Worm (Caenorhabditis elegans) whole organism, mixed stage, embryonic: ENCODE measurements around the gene Y61A9LA.1.
A peak's percentile ranks its signal among the peaks of the same experiment; 100 is the strongest.

Source experiments
- cnd-1 ChIP-seq: fragments of 200-800 bp; sonication (Bioruptor generic); optimal IDR thresholded peaks from 2 replicates; lab custom pipeline; 2018; ENCODE audit warnings: mild to moderate bottlenecking, missing genetic modification characterization, missing compliant biosample characterization
- elt-1 ChIP-seq: sonication (generic microtip); optimal IDR thresholded peaks from 2 replicates; lab custom pipeline; 2017; ENCODE audit warnings: missing genetic modification characterization, mild to moderate bottlenecking, missing compliant biosample characterization, antibody characterized with exemption, moderate library complexity, borderline replicate concordance; ENCODE audit not compliant: insufficient read depth
- elt-3 ChIP-seq: fragments of 150-350 bp; optimal IDR thresholded peaks from 2 replicates; lab custom pipeline; 2014; ENCODE audit warnings: missing biosample characterization, missing genetic modification characterization
- lin-13 ChIP-seq: fragments of 150-350 bp; optimal IDR thresholded peaks from 2 replicates; lab custom pipeline; 2014; ENCODE audit warnings: missing biosample characterization, missing genetic modification characterization
- nhr-237 ChIP-seq: fragments of 150-350 bp; optimal IDR thresholded peaks from 2 replicates; lab custom pipeline; 2014; ENCODE audit warnings: missing biosample characterization, missing genetic modification characterization
- nhr-76 ChIP-seq: sonication (generic microtip); optimal IDR thresholded peaks from 2 replicates; lab custom pipeline; 2017; ENCODE audit warnings: missing biosample characterization, missing genetic modification characterization
- pha-4 ChIP-seq: fragments of 150-350 bp; optimal IDR thresholded peaks from 2 replicates; lab custom pipeline; 2018; ENCODE audit warnings: missing biosample characterization, missing genetic modification reagents, missing genetic modification characterization
- sem-2 ChIP-seq: fragments of 200-800 bp; sonication (Bioruptor generic); optimal IDR thresholded peaks from 2 replicates; lab custom pipeline; 2018; ENCODE audit warnings: mild to moderate bottlenecking, missing genetic modification characterization, missing compliant biosample characterization
- ztf-11 ChIP-seq: fragments of 150-350 bp; optimal IDR thresholded peaks from 2 replicates; lab custom pipeline; 2014; ENCODE audit warnings: missing biosample characterization, missing genetic modification characterization

DNA sequence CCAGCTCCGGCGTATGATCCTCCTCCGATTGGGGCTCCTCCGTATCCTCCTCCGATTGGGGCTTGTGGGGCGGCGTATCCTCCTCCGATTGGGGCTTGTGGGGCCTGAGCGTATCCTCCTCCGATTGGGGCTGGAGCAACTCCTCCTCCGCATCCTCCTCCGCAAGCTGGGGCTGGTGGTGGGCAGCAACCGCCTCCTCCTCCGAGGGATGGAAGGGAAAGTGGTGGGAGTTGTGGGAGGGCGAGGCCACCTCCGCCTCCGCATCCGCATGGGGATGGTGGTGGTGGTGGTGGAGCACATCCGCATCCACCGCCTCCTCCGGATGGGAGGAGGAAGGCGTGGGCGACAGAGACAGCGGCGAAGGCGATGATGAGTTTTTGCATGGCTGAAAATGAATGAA is 62.7 kb downstream of the Y61A9LA.1 start, which contains the start of gene F41F3.3:
- TF ChIP-seq nhr-76 (tag; lab: Kevin White, UChicago) (no peak), cnd-1 (no peak), sem-2 (GFP tag; lab: Kevin White, UChicago) (peak; percentile 14), nhr-237 (tag; lab: Kevin White, UChicago) (no peak), elt-1 (tag; lab: Kevin White, UChicago) (no peak), pha-4 (tag; lab: Kevin White, UChicago) (no peak), elt-3 (tag; lab: Kevin White, UChicago) (no peak), lin-13 (no peak), ztf-11 (no peak)
